Worm (Caenorhabditis elegans): Measurements from ENCODE around the gene bcmo-1.

Gene bcmo-1

ce11 chrII:12830347-12830746, at the start of gene bcmo-1:
Gene bcmo-1 (plus strand): TSS chrII:12830676.
- TF ChIP-seq fax-1 (tag; optimal IDR thresholded peaks at IDR 0.05) (no peak), tbx-2 (tag; optimal IDR thresholded peaks at IDR 0.05) (no peak), sox-4 (tag; optimal IDR thresholded peaks at IDR 0.05) (no peak), ama-1 (optimal IDR thresholded peaks at IDR 0.05) (no peak), mec-3 (tag; optimal IDR thresholded peaks at IDR 0.05; ENCODE audit: borderline replicate concordance) (no peak), hlh-6 (tag; optimal IDR thresholded peaks at IDR 0.05) (no peak), fkh-6 (tag; optimal IDR thresholded peaks at IDR 0.05) (no peak), ceh-24 (tag; optimal IDR thresholded peaks at IDR 0.05) (no peak), pha-2 (tag; optimal IDR thresholded peaks at IDR 0.05) (no peak), eyg-1 (tag; optimal IDR thresholded peaks at IDR 0.05) (no peak)

- TF ChIP-seq pqm-1 (tag; optimal IDR thresholded peaks at IDR 0.05) (no peak), fax-1 (tag; optimal IDR thresholded peaks at IDR 0.05) (no peak), C08G9.2 (tag; optimal IDR thresholded peaks at IDR 0.05) (no peak), sdc-2 (tag; optimal IDR thresholded peaks at IDR 0.05) (no peak), T23F11.4 (GFP tag; optimal IDR thresholded peaks at IDR 0.05) (no peak), ceh-45 (GFP tag; IDR thresholded peaks at IDR 0.05) (no peak), ceh-14 (tag; optimal IDR thresholded peaks at IDR 0.05) (no peak), ztf-16 (tag; optimal IDR thresholded peaks at IDR 0.05) (no peak), npax-4 (tag; optimal IDR thresholded peaks at IDR 0.05) (no peak), pat-9 (tag; optimal IDR thresholded peaks at IDR 0.05) (no peak), ceh-48 (tag; optimal IDR thresholded peaks at IDR 0.05) (no peak), hlh-6 (tag; optimal IDR thresholded peaks at IDR 0.05) (no peak), C38D4.7 (GFP tag; optimal IDR thresholded peaks at IDR 0.05) (no peak), gmeb-2 (tag; optimal IDR thresholded peaks at IDR 0.05) (no peak), odd-2 (tag; optimal IDR thresholded peaks at IDR 0.05) (no peak), hlh-13 (GFP tag; optimal IDR thresholded peaks at IDR 0.05) (no peak)
Measured at ce11 chrII:12785391-12785790, 45.1 kb upstream of the bcmo-1 start, which contains the start of gene Y46G5A.15. Gene Y46G5A.15 (minus strand): TSS chrII:12785416.

ce11 chrII:12787831-12788248, 42.6 kb upstream of the bcmo-1 start, which contains the start of gene alkb-7:
Gene alkb-7 (minus strand): TSS chrII:12788153.
- TF ChIP-seq nhr-232 (tag; optimal IDR thresholded peaks at IDR 0.05) (no peak), C38D4.7 (GFP tag; optimal IDR thresholded peaks at IDR 0.05) (peak; percentile 29), hlh-6 (tag; optimal IDR thresholded peaks at IDR 0.05) (peak; percentile 30)

ce11 chrII:12789497-12789896, 41.0 kb upstream of the bcmo-1 start:
- TF ChIP-seq hlh-6 (tag; optimal IDR thresholded peaks at IDR 0.05) (peak; percentile 28), F13H6.1 (tag; optimal IDR thresholded peaks at IDR 0.05) (no peak)

- TF ChIP-seq nfya-1 (tag; optimal IDR thresholded peaks at IDR 0.05) = peak; percentile 97
- TF ChIP-seq che-1 (tag; optimal IDR thresholded peaks at IDR 0.05) = no peak
- TF ChIP-seq K02D7.2 (tag; optimal IDR thresholded peaks at IDR 0.05) = no peak
Measured at ce11 chrII:12790392-12790791, 40.1 kb upstream of the bcmo-1 start.

ce11 chrII:12795188-12795587, 35.3 kb upstream of the bcmo-1 start:
- TF ChIP-seq fax-1 (tag; optimal IDR thresholded peaks at IDR 0.05) = no peak
- peak; percentile 20 for TF ChIP-seq hlh-6 (tag; optimal IDR thresholded peaks at IDR 0.05)

- TF ChIP-seq rnt-1 (tag; optimal IDR thresholded peaks at IDR 0.05) (no peak), pqm-1 (tag; optimal IDR thresholded peaks at IDR 0.05) (no peak)
Measured at ce11 chrII:12796040-12796502, 34.4 kb upstream of the bcmo-1 start, which contains the start of gene cpt-1. Gene cpt-1 (minus strand): TSS chrII:12796452.
